Worm (Caenorhabditis elegans) whole organism, L3 larva: ENCODE results near the gene elpc-2.

Experiments used
- R02D3.7 ChIP-seq: fragments of 150-350 bp; optimal IDR thresholded peaks from 2 replicates; lab custom pipeline; 2014; ENCODE audit warnings: missing biosample characterization, missing genetic modification characterization
- ZK546.5 ChIP-seq: sonication (generic microtip); optimal IDR thresholded peaks from 2 replicates; lab custom pipeline; 2017; ENCODE audit warnings: missing biosample characterization, missing genetic modification characterization
- aly-2 ChIP-seq: fragments of 150-350 bp; optimal IDR thresholded peaks from 2 replicates; lab custom pipeline; 2014; ENCODE audit warnings: missing biosample characterization, missing genetic modification characterization
- ama-1 ChIP-seq: fragments of 150-350 bp; optimal IDR thresholded peaks from 2 replicates; lab custom pipeline; 2018
- ceh-28 ChIP-seq: fragments of 150-350 bp; optimal IDR thresholded peaks from 2 replicates; lab custom pipeline; 2014; ENCODE audit warnings: missing biosample characterization, missing genetic modification reagents, missing genetic modification characterization
- daf-12 ChIP-seq: fragments of 150-350 bp; optimal IDR thresholded peaks from 2 replicates; lab custom pipeline; 2014; ENCODE audit warnings: missing biosample characterization, missing genetic modification reagents, missing genetic modification characterization
- egl-27 ChIP-seq: sonication (generic microtip); optimal IDR thresholded peaks from 4 replicates; lab custom pipeline; 2017; ENCODE audit warnings: missing biosample characterization, missing genetic modification reagents, missing genetic modification characterization
- elt-1 ChIP-seq: fragments of 150-350 bp; optimal IDR thresholded peaks from 2 replicates; lab custom pipeline; 2014; ENCODE audit warnings: missing biosample characterization, missing genetic modification characterization
- elt-2 ChIP-seq: sonication (generic microtip); optimal IDR thresholded peaks from 2 replicates; lab custom pipeline; 2016; ENCODE audit warnings: missing genetic modification reagents, mild to moderate bottlenecking, missing genetic modification characterization, missing compliant biosample characterization
- fkh-2 ChIP-seq: fragments of 150-350 bp; optimal IDR thresholded peaks from 2 replicates; lab custom pipeline; 2014; ENCODE audit warnings: missing biosample characterization, missing genetic modification reagents, missing genetic modification characterization
- fos-1 ChIP-seq: fragments of 150-350 bp; optimal IDR thresholded peaks from 2 replicates; lab custom pipeline; 2014; ENCODE audit warnings: missing biosample characterization, missing genetic modification characterization
- hmg-11 ChIP-seq: sonication (generic microtip); optimal IDR thresholded peaks from 2 replicates; lab custom pipeline; 2016; ENCODE audit warnings: missing genetic modification characterization, missing compliant biosample characterization
- jun-1 ChIP-seq: fragments of 150-350 bp; optimal IDR thresholded peaks from 2 replicates; lab custom pipeline; 2014; ENCODE audit warnings: missing biosample characterization, missing genetic modification reagents, missing genetic modification characterization
- lin-15B ChIP-seq: fragments of 150-350 bp; optimal IDR thresholded peaks from 2 replicates; lab custom pipeline; 2014; ENCODE audit warnings: missing biosample characterization, missing genetic modification characterization
- lin-39 ChIP-seq: fragments of 150-350 bp; optimal IDR thresholded peaks from 2 replicates; lab custom pipeline; 2018; ENCODE audit warnings: missing biosample characterization, missing genetic modification reagents, missing genetic modification characterization
- mdl-1 ChIP-seq: fragments of 150-350 bp; optimal IDR thresholded peaks from 2 replicates; lab custom pipeline; 2014; ENCODE audit warnings: missing biosample characterization, missing genetic modification characterization
- mml-1 ChIP-seq: fragments of 150-350 bp; sonication (generic microtip); optimal IDR thresholded peaks from 3 replicates; lab custom pipeline; 2014; ENCODE audit warnings: missing biosample characterization, missing genetic modification characterization
- nfya-1 ChIP-seq: sonication (generic microtip); optimal IDR thresholded peaks from 2 replicates; lab custom pipeline; 2017; ENCODE audit warnings: missing genetic modification characterization, mild to moderate bottlenecking, missing compliant biosample characterization, antibody characterized with exemption, moderate library complexity; ENCODE audit not compliant: insufficient read depth
- nhr-11 ChIP-seq: fragments of 150-350 bp; optimal IDR thresholded peaks from 2 replicates; lab custom pipeline; 2014; ENCODE audit warnings: missing biosample characterization, missing genetic modification characterization
- nhr-12 ChIP-seq: fragments of 150-350 bp; optimal IDR thresholded peaks from 2 replicates; lab custom pipeline; 2014; ENCODE audit warnings: missing biosample characterization, missing genetic modification characterization
- nhr-23 ChIP-seq: fragments of 150-350 bp; optimal IDR thresholded peaks from 2 replicates; lab custom pipeline; 2014; ENCODE audit warnings: missing biosample characterization, missing genetic modification reagents, missing genetic modification characterization
- nhr-237 ChIP-seq: fragments of 150-350 bp; optimal IDR thresholded peaks from 2 replicates; lab custom pipeline; 2014; ENCODE audit warnings: missing biosample characterization, missing genetic modification characterization
- nhr-25 ChIP-seq: sonication (generic microtip); optimal IDR thresholded peaks from 2 replicates; lab custom pipeline; 2017; ENCODE audit warnings: missing biosample characterization, missing genetic modification characterization
- nhr-28 ChIP-seq: fragments of 150-350 bp; optimal IDR thresholded peaks from 2 replicates; lab custom pipeline; 2014; ENCODE audit warnings: missing biosample characterization, missing genetic modification characterization
- nhr-67 ChIP-seq: fragments of 150-350 bp; optimal IDR thresholded peaks from 2 replicates; lab custom pipeline; 2014; ENCODE audit warnings: missing biosample characterization, missing genetic modification characterization
- nhr-76 ChIP-seq: fragments of 150-350 bp; sonication (generic microtip); optimal IDR thresholded peaks from 5 replicates; lab custom pipeline; 2014; ENCODE audit warnings: missing biosample characterization, missing genetic modification characterization
- nhr-77 ChIP-seq: fragments of 150-350 bp; optimal IDR thresholded peaks from 2 replicates; lab custom pipeline; 2014; ENCODE audit warnings: missing biosample characterization, missing genetic modification characterization
- pha-4 ChIP-seq: fragments of 150-350 bp; optimal IDR thresholded peaks from 2 replicates; lab custom pipeline; 2014; ENCODE audit warnings: missing biosample characterization, missing genetic modification reagents, missing genetic modification characterization
- pqm-1 ChIP-seq: fragments of 150-350 bp; optimal IDR thresholded peaks from 2 replicates; lab custom pipeline; 2017; ENCODE audit warnings: missing biosample characterization, missing genetic modification characterization, inconsistent platforms
- skn-1 ChIP-seq: fragments of 150-350 bp; optimal IDR thresholded peaks from 2 replicates; lab custom pipeline; 2014; ENCODE audit warnings: missing biosample characterization, missing genetic modification characterization
- tbx-2 ChIP-seq: sonication (generic microtip); optimal IDR thresholded peaks from 2 replicates; lab custom pipeline; 2016; ENCODE audit warnings: mild to moderate bottlenecking, missing genetic modification characterization, missing compliant biosample characterization
- unc-62 ChIP-seq: fragments of 150-350 bp; sonication (generic microtip); optimal IDR thresholded peaks from 4 replicates; lab custom pipeline; 2014; ENCODE audit warnings: missing biosample characterization, missing genetic modification reagents, missing genetic modification characterization
- ztf-11 ChIP-seq: fragments of 150-350 bp; optimal IDR thresholded peaks from 2 replicates; lab custom pipeline; 2014; ENCODE audit warnings: missing biosample characterization, missing genetic modification characterization
- ztf-4 ChIP-seq: fragments of 150-350 bp; optimal IDR thresholded peaks from 2 replicates; lab custom pipeline; 2014; ENCODE audit warnings: missing biosample characterization, missing genetic modification characterization

Gene elpc-2

ce11 chrIII:12642511-12643168 lies 30.8 kb upstream of the elpc-2 start:
- TF ChIP-seq ZK546.5 (no peak), elt-1 (no peak), nhr-23 (tag; lab: Kevin White, UChicago) (no peak), lin-39 (tag; lab: Kevin White, UChicago) (no peak), ztf-4 (tag; lab: Kevin White, UChicago) (no peak), nhr-76 (tag; lab: Kevin White, UChicago) (no peak), unc-62 (GFP tag; lab: Kevin White, UChicago) (no peak), nhr-67 (tag; lab: Kevin White, UChicago) (no peak), daf-12 (tag; lab: Kevin White, UChicago) (no peak), pqm-1 (tag; lab: Kevin White, UChicago) (no peak), nhr-237 (no peak), nhr-25 (tag; lab: Kevin White, UChicago) (no peak), fos-1 (tag; lab: Kevin White, UChicago) (no peak), nhr-12 (tag; lab: Kevin White, UChicago) (no peak), skn-1 (tag; lab: Kevin White, UChicago) (no peak), ztf-11 (tag; lab: Kevin White, UChicago) (no peak)

DNA sequence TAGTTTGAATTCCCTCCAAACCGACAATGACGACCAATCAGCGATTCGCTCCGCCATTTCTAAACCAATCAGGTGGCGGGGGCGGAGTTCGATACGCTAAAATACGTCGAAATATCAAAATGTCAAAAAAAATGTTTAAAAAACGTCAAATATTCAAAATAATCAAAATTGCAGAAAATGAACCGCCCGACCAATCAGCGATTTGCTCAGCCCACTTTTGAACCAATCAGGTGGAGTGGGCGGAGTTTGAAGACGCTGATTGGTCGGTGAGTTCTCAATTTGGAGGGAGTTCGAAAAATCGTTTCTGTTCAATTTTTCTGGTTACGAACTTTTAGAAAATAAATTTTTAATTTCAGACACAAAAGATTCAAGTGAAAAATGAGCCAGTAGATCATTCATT lies 28.8 kb upstream of the elpc-2 start:
- no peak for TF ChIP-seq mml-1 (tag; lab: Kevin White, UChicago)
- peak; percentile 71 for TF ChIP-seq nfya-1 (tag; lab: Kevin White, UChicago)

ce11 chrIII:12651946-12652345 lies 21.5 kb upstream of the elpc-2 start:
- no peak for TF ChIP-seq lin-39 (tag; lab: Kevin White, UChicago)
- no peak for TF ChIP-seq nhr-12 (tag; lab: Kevin White, UChicago)
- TF ChIP-seq ama-1 = no peak
- TF ChIP-seq nhr-28 (tag; lab: Kevin White, UChicago) = no peak
- TF ChIP-seq nhr-76 (tag; lab: Kevin White, UChicago) = no peak
- no peak for TF ChIP-seq pha-4 (tag; lab: Kevin White, UChicago)
- TF ChIP-seq elt-2 (tag; lab: Kevin White, UChicago) = no peak
- no peak for TF ChIP-seq ZK546.5

DNA sequence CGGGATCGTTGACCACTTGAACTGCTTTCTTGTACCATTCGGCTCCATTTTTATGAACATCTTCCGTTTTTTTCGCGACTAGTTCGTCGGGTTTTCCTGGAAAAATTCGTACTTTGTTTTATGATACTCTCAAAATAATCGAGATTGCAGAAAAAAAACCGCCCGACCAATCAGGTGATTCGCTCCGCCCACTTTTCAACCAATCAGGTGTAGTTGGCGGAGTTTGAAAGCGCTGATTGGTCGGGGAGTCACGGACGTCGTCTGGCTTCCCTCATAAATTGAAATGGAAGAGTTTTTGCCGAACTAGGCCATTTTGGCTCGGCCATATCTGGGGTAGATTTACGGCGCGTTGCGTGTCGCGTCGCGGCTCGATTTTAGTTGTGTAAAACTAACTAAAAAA lies 20.9 kb upstream of the elpc-2 start:
- TF ChIP-seq ama-1 (no peak), nfya-1 (tag; lab: Kevin White, UChicago) (peak; percentile 87), ZK546.5 (no peak)

DNA sequence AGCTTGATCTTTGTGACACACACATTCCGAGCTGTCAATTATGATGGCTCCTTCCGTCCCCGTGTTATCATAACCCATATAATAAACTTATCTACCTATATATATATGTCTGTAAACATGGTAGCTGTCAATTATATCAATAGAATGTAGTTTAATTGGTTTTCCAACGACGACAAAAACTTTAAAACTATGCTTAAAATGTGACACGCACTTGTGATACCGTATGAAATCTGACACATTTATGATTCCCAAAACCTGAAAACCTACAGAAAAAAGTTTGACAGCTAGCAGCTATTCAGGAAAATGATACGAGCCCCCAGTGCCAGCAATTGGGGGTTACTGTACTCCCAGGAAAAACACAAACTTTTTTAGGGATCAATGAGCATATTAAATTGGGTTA lies 14.8 kb upstream of the elpc-2 start:
- no peak for TF ChIP-seq nhr-67 (tag; lab: Kevin White, UChicago)
- no peak for TF ChIP-seq elt-2 (tag; lab: Kevin White, UChicago)
- no peak for TF ChIP-seq ztf-4 (tag; lab: Kevin White, UChicago)
- TF ChIP-seq aly-2 (tag; lab: Kevin White, UChicago) = no peak
- TF ChIP-seq nhr-11 (tag; lab: Kevin White, UChicago) = no peak
- no peak for TF ChIP-seq lin-15B (tag; lab: Kevin White, UChicago)
- no peak for TF ChIP-seq ceh-28
- no peak for TF ChIP-seq nhr-237
- no peak for TF ChIP-seq R02D3.7 (tag; lab: Kevin White, UChicago)
- TF ChIP-seq nfya-1 (tag; lab: Kevin White, UChicago) = no peak

ce11 chrIII:12662186-12662585 lies 11.3 kb upstream of the elpc-2 start, which contains the start of gene tpst-1:
TSS of gene tpst-1 (minus strand) at chrIII:12662286.
- TF ChIP-seq fkh-2 (tag; lab: Kevin White, UChicago) (no peak), nhr-25 (tag; lab: Kevin White, UChicago) (no peak), tbx-2 (tag; lab: Kevin White, UChicago) (no peak), nhr-67 (tag; lab: Kevin White, UChicago) (no peak), mdl-1 (tag; lab: Kevin White, UChicago) (no peak), ztf-4 (tag; lab: Kevin White, UChicago) (no peak), fos-1 (tag; lab: Kevin White, UChicago) (no peak), pqm-1 (tag; lab: Kevin White, UChicago) (no peak), lin-39 (tag; lab: Kevin White, UChicago) (no peak), ama-1 (no peak), egl-27 (no peak), hmg-11 (no peak), jun-1 (tag; lab: Kevin White, UChicago) (no peak), nhr-77 (tag; lab: Kevin White, UChicago) (no peak)
- TF ChIP-seq, all 47 proteins: peak for 0
